Worm (Caenorhabditis elegans): ENCODE data around the gene F53A2.11.

ce11 chrIII:13315071-13315470 lies 7.4 kb downstream of the F53A2.11 start, which contains the start of gene dph-7:
- TF ChIP-seq R02D3.7 (tag; optimal IDR thresholded peaks at IDR 0.05) (no peak), ceh-82 (tag; optimal IDR thresholded peaks at IDR 0.05) (no peak), blmp-1 (tag; optimal IDR thresholded peaks at IDR 0.05; ENCODE audit: insufficient read depth) (no peak), unc-62 (GFP tag; optimal IDR thresholded peaks at IDR 0.05) (no peak), unc-39 (tag; optimal IDR thresholded peaks at IDR 0.05) (no peak), aly-2 (tag; optimal IDR thresholded peaks at IDR 0.05) (no peak), nhr-237 (tag; optimal IDR thresholded peaks at IDR 0.05) (no peak), lin-39 (tag; optimal IDR thresholded peaks at IDR 0.05) (no peak), ama-1 (optimal IDR thresholded peaks at IDR 0.05) (no peak), snpc-4 (tag; optimal IDR thresholded peaks at IDR 0.05) (no peak)
